Worm (Caenorhabditis elegans): Measurements from ENCODE around the gene K02D10.4.

The K02D10.4 gene

ce11 chrIII:8780473-8780872, 661 bp upstream of the K02D10.4 start (continued):
- no peak for TF ChIP-seq efl-3 (GFP tag; optimal IDR thresholded peaks at IDR 0.05)
- TF ChIP-seq mep-1 (tag; optimal IDR thresholded peaks at IDR 0.05), result peak; percentile 47
- TF ChIP-seq alr-1 (tag; optimal IDR thresholded peaks at IDR 0.05; ENCODE audit: borderline replicate concordance), result no peak
- TF ChIP-seq dpl-1 (GFP tag; optimal IDR thresholded peaks at IDR 0.05), result peak in 2 of 3 experiments; percentile 33 to 43
- TF ChIP-seq ceh-82 (tag; optimal IDR thresholded peaks at IDR 0.05), result peak in 1 of 3 experiments; percentile 20
- no peak for TF ChIP-seq mef-2 (tag; optimal IDR thresholded peaks at IDR 0.05)
- no peak for TF ChIP-seq ceh-88 (GFP tag; IDR thresholded peaks at IDR 0.05)
- no peak for TF ChIP-seq unc-62 (GFP tag; optimal IDR thresholded peaks at IDR 0.05)
- TF ChIP-seq ceh-63 (GFP tag; optimal IDR thresholded peaks at IDR 0.05), result no peak
- TF ChIP-seq hpl-2 (GFP tag; optimal IDR thresholded peaks at IDR 0.05), result no peak
- TF ChIP-seq pqm-1 (tag; optimal IDR thresholded peaks at IDR 0.05), result no peak
- no peak for TF ChIP-seq vab-15 (tag; optimal IDR thresholded peaks at IDR 0.05)
- TF ChIP-seq zag-1 (tag; optimal IDR thresholded peaks at IDR 0.05), result no peak
- TF ChIP-seq ceh-8 (GFP tag; optimal IDR thresholded peaks at IDR 0.05), result no peak
- no peak for TF ChIP-seq unc-30 (tag; optimal IDR thresholded peaks at IDR 0.05)
- TF ChIP-seq ets-5 (GFP tag; IDR thresholded peaks at IDR 0.05), result no peak
- TF ChIP-seq sup-37 (GFP tag; optimal IDR thresholded peaks at IDR 0.05), result no peak
- peak; percentile 5 to 33 for TF ChIP-seq efl-1 (optimal IDR thresholded peaks at IDR 0.05)
- TF ChIP-seq efl-1 (GFP tag; optimal IDR thresholded peaks at IDR 0.05 in 1 of 2), result peak; percentile 20 to 86
- TF ChIP-seq sptf-1 (tag; optimal IDR thresholded peaks at IDR 0.05), result no peak
- TF ChIP-seq blmp-1 (tag; optimal IDR thresholded peaks at IDR 0.05), result peak; percentile 81
- TF ChIP-seq mdl-1 (tag; optimal IDR thresholded peaks at IDR 0.05), result peak in 1 of 2 experiments; percentile 84
- TF ChIP-seq snpc-4 (tag; optimal IDR thresholded peaks at IDR 0.05), result no peak
- TF ChIP-seq ztf-11 (tag; optimal IDR thresholded peaks at IDR 0.05), result no peak
- no peak for TF ChIP-seq unc-130 (tag; optimal IDR thresholded peaks at IDR 0.05)
- TF ChIP-seq lsy-2 (tag; optimal IDR thresholded peaks at IDR 0.05), result peak in 1 of 2 experiments; percentile 55
- TF ChIP-seq zip-4 (GFP tag; optimal IDR thresholded peaks at IDR 0.05), result no peak
- TF ChIP-seq nhr-237 (tag; optimal IDR thresholded peaks at IDR 0.05), result no peak
- TF ChIP-seq fkh-10 (GFP tag; optimal IDR thresholded peaks at IDR 0.05), result no peak
- no peak for TF ChIP-seq egl-27 (tag; optimal IDR thresholded peaks at IDR 0.05)
- no peak for TF ChIP-seq hlh-4 (tag; optimal IDR thresholded peaks at IDR 0.05)
- TF ChIP-seq pax-3 (tag; optimal IDR thresholded peaks at IDR 0.05), result no peak
- TF ChIP-seq F16B12.6 (tag; optimal IDR thresholded peaks at IDR 0.05), result no peak
- TF ChIP-seq lin-13 (GFP tag; optimal IDR thresholded peaks at IDR 0.05), result no peak
- TF ChIP-seq rnt-1 (tag; optimal IDR thresholded peaks at IDR 0.05), result peak; percentile 28
- TF ChIP-seq nhr-85 (tag), result peak; percentile 97
- peak; percentile 11 for TF ChIP-seq nhr-47 (tag; optimal IDR thresholded peaks at IDR 0.05)
- TF ChIP-seq C04F5.9 (tag; optimal IDR thresholded peaks at IDR 0.05), result no peak
- TF ChIP-seq fkh-8 (tag; optimal IDR thresholded peaks at IDR 0.05), result no peak
- TF ChIP-seq lin-14 (GFP tag; optimal IDR thresholded peaks at IDR 0.05), result peak; percentile 89
- TF ChIP-seq aha-1 (tag; optimal IDR thresholded peaks at IDR 0.05), result no peak
- TF ChIP-seq nhr-19 (GFP tag; conservative IDR thresholded peaks at IDR 0.05), result peak; percentile 53
- no peak for TF ChIP-seq unc-98 (GFP tag; IDR thresholded peaks at IDR 0.05)
- no peak for TF ChIP-seq swsn-7 (tag; optimal IDR thresholded peaks at IDR 0.05)
- TF ChIP-seq fkh-4 (tag; optimal IDR thresholded peaks at IDR 0.05; ENCODE audit: borderline replicate concordance), result no peak
- TF ChIP-seq irx-1 (tag; optimal IDR thresholded peaks at IDR 0.05), result no peak
- TF ChIP-seq pag-3 (tag; optimal IDR thresholded peaks at IDR 0.05; ENCODE audit: borderline replicate concordance, insufficient read depth), result no peak
- peak; percentile 21 for TF ChIP-seq skn-1 (tag; optimal IDR thresholded peaks at IDR 0.05)
- TF ChIP-seq xbp-1 (tag; optimal IDR thresholded peaks at IDR 0.05), result peak; percentile 15
- TF ChIP-seq nhr-28 (tag; optimal IDR thresholded peaks at IDR 0.05), result no peak
- TF ChIP-seq lin-39 (tag; optimal IDR thresholded peaks at IDR 0.05), result no peak
- no peak for TF ChIP-seq mab-9 (GFP tag; IDR thresholded peaks at IDR 0.05)
- no peak for TF ChIP-seq nhr-84 (tag; optimal IDR thresholded peaks at IDR 0.05)
- peak in 2 of 6 experiments; percentile 76 to 89 for TF ChIP-seq elt-3 (tag; optimal IDR thresholded peaks at IDR 0.05)
